Fruit fly (Drosophila melanogaster) whole organism, embryonic: ENCODE measurements around the gene CG2681.

Experiments
- ATbp ChIP-seq: fragments of 200-800 bp; sonication (Bioruptor generic); optimal IDR thresholded peaks from 2 replicates; lab custom pipeline; 2017; ENCODE audit warnings: missing biosample characterization, mild to moderate bottlenecking, missing genetic modification characterization, missing genetic modification reagents
- Atf-2 ChIP-seq: fragments of 200-800 bp; sonication (Bioruptor generic); optimal IDR thresholded peaks from 2 replicates; lab custom pipeline; 2016; ENCODE audit warnings: missing biosample characterization, missing genetic modification characterization
- CG10979 ChIP-seq: fragments of 200-800 bp; sonication (Bioruptor generic); optimal IDR thresholded peaks from 2 replicates; lab custom pipeline; 2018; ENCODE audit warnings: missing biosample characterization, mild to moderate bottlenecking, missing genetic modification characterization, moderate library complexity
- CG11504 ChIP-seq: fragments of 200-800 bp; sonication (Bioruptor generic); optimal IDR thresholded peaks from 3 replicates; lab custom pipeline; 2019; ENCODE audit warnings: missing biosample characterization, mild to moderate bottlenecking, missing genetic modification characterization, moderate library complexity
- CG13123 ChIP-seq: fragments of 200-800 bp; sonication (Bioruptor generic); optimal IDR thresholded peaks from 2 replicates; lab custom pipeline; 2016; ENCODE audit warnings: missing biosample characterization, missing genetic modification characterization
- CG13424 ChIP-seq: fragments of 200-800 bp; sonication (Bioruptor generic); optimal IDR thresholded peaks from 2 replicates; lab custom pipeline; 2019; ENCODE audit warnings: missing biosample characterization, mild to moderate bottlenecking, missing genetic modification characterization, moderate library complexity
- CG13894 ChIP-seq: fragments of 200-800 bp; sonication (Bioruptor generic); optimal IDR thresholded peaks from 3 replicates; lab custom pipeline; 2018; ENCODE audit warnings: missing biosample characterization, mild to moderate bottlenecking, missing genetic modification characterization, moderate library complexity
- CG1602 ChIP-seq: fragments of 200-800 bp; sonication (Bioruptor generic); optimal IDR thresholded peaks from 3 replicates; lab custom pipeline; 2016; ENCODE audit warnings: missing biosample characterization, missing genetic modification characterization
- CG16863 ChIP-seq: fragments of 200-800 bp; sonication (Bioruptor generic); optimal IDR thresholded peaks from 3 replicates; lab custom pipeline; 2016; ENCODE audit warnings: missing biosample characterization, missing genetic modification characterization
- CG17385 ChIP-seq: fragments of 200-800 bp; sonication (Bioruptor generic); optimal IDR thresholded peaks from 3 replicates; lab custom pipeline; 2018; ENCODE audit warnings: missing biosample characterization, mild to moderate bottlenecking, missing genetic modification characterization
- CG18619 ChIP-seq: fragments of 200-800 bp; sonication (Bioruptor generic); optimal IDR thresholded peaks from 3 replicates; lab custom pipeline; 2017; ENCODE audit warnings: missing biosample characterization, mild to moderate bottlenecking, missing genetic modification characterization
- CG32767 ChIP-seq: fragments of 200-800 bp; sonication (Bioruptor generic); IDR thresholded peaks from 2 replicates; pipeline ENCODE4 v1.3.6; 2022; ENCODE audit warnings: missing biosample characterization, missing genetic modification characterization
- CG32772 ChIP-seq: fragments of 200-800 bp; sonication (Bioruptor generic); IDR thresholded peaks from 2 replicates; pipeline ENCODE4 v1.3.6; 2022; ENCODE audit warnings: missing biosample characterization, missing genetic modification characterization
- CG3847 ChIP-seq: fragments of 200-800 bp; sonication (Bioruptor generic); IDR thresholded peaks from 2 replicates; pipeline ENCODE4 v1.3.6; 2022; ENCODE audit warnings: missing biosample characterization, missing genetic modification characterization
- CG4328 ChIP-seq: fragments of 200-800 bp; sonication (Bioruptor generic); optimal IDR thresholded peaks from 3 replicates; lab custom pipeline; 2017; ENCODE audit warnings: missing biosample characterization, missing genetic modification reagents, missing genetic modification characterization
- CG4404 ChIP-seq: fragments of 200-800 bp; sonication (Bioruptor generic); IDR thresholded peaks from 2 replicates; pipeline ENCODE4 v1.3.6; 2022; ENCODE audit warnings: missing biosample characterization, missing genetic modification characterization
- CG4707 ChIP-seq: fragments of 200-800 bp; sonication (Bioruptor generic); optimal IDR thresholded peaks from 2 replicates; lab custom pipeline; 2018; ENCODE audit warnings: missing biosample characterization, mild to moderate bottlenecking, missing genetic modification characterization, moderate library complexity
- Dll ChIP-seq: fragments of 200-800 bp; sonication (Bioruptor generic); IDR thresholded peaks from 4 replicates; pipeline ENCODE4 v1.3.6; 2022; ENCODE audit warnings: missing biosample characterization, missing genetic modification characterization; ENCODE audit not compliant: partially characterized antibody
- Doc2 ChIP-seq: fragments of 200-800 bp; sonication (Bioruptor generic); IDR thresholded peaks from 2 replicates; pipeline ENCODE4 v1.3.6; 2022; ENCODE audit warnings: missing biosample characterization, missing genetic modification characterization
- HLH4C ChIP-seq: fragments of 200-800 bp; sonication (Bioruptor generic); IDR thresholded peaks from 3 replicates; pipeline ENCODE4 v1.3.6; 2022; ENCODE audit warnings: missing biosample characterization, missing genetic modification characterization; ENCODE audit not compliant: partially characterized antibody
- Hsf ChIP-seq: fragments of 200-800 bp; sonication (Bioruptor generic); optimal IDR thresholded peaks from 3 replicates; lab custom pipeline; 2016; ENCODE audit warnings: missing biosample characterization, missing genetic modification characterization
- Med ChIP-seq: fragments of 200-800 bp; sonication (Bioruptor generic); peaks from one replicate; lab custom pipeline; 2016; ENCODE audit warnings: missing biosample characterization, missing genetic modification characterization, mild to moderate bottlenecking, inconsistent platforms, moderate library complexity
- Meics ChIP-seq: fragments of 200-800 bp; sonication (Bioruptor generic); optimal IDR thresholded peaks from 2 replicates; lab custom pipeline; 2017; ENCODE audit warnings: missing biosample characterization, mild to moderate bottlenecking, missing genetic modification characterization
- Nf-YA ChIP-seq: fragments of 200-800 bp; sonication (Bioruptor generic); IDR thresholded peaks from 2 replicates; pipeline ENCODE4 v1.3.6; 2022; ENCODE audit warnings: missing biosample characterization, missing genetic modification characterization
- Rfx ChIP-seq: fragments of 200-800 bp; sonication (Bioruptor generic); IDR thresholded peaks from 2 replicates; pipeline ENCODE4 v1.3.6; 2022; ENCODE audit warnings: missing biosample characterization, missing genetic modification characterization
- Sox102F ChIP-seq: fragments of 200-800 bp; sonication (Bioruptor generic); optimal IDR thresholded peaks from 2 replicates; lab custom pipeline; 2018; ENCODE audit warnings: missing biosample characterization, mild to moderate bottlenecking, missing genetic modification characterization, moderate library complexity
- TFAM ChIP-seq: fragments of 200-800 bp; sonication (Bioruptor generic); optimal IDR thresholded peaks from 2 replicates; lab custom pipeline; 2017; ENCODE audit warnings: missing biosample characterization, missing genetic modification characterization, inconsistent platforms
- Xbp1 ChIP-seq: fragments of 200-800 bp; sonication (Bioruptor generic); optimal IDR thresholded peaks from 3 replicates; lab custom pipeline; 2016; ENCODE audit warnings: missing biosample characterization, mild to moderate bottlenecking, missing genetic modification characterization
- abd-A ChIP-seq: fragments of 200-800 bp; sonication (Bioruptor generic); optimal IDR thresholded peaks from 3 replicates; lab custom pipeline; 2019; ENCODE audit warnings: missing biosample characterization, mild to moderate bottlenecking, missing genetic modification characterization, moderate library complexity
- bcd ChIP-seq: fragments of 200-800 bp; sonication (Bioruptor generic); optimal IDR thresholded peaks from 2 replicates; lab custom pipeline; 2017; ENCODE audit warnings: missing biosample characterization, mild to moderate bottlenecking, missing genetic modification characterization
- bowl ChIP-seq: fragments of 200-800 bp; sonication (Bioruptor generic); IDR thresholded peaks from 2 replicates; pipeline ENCODE4 v1.3.6; 2022; ENCODE audit warnings: missing biosample characterization, missing genetic modification characterization
- cas ChIP-seq: fragments of 200-800 bp; sonication (Bioruptor generic); IDR thresholded peaks from 2 replicates; pipeline ENCODE4 v1.3.6; 2022; ENCODE audit warnings: missing biosample characterization, missing genetic modification characterization
- dati ChIP-seq: fragments of 200-800 bp; sonication (Bioruptor generic); IDR thresholded peaks from 2 replicates; pipeline ENCODE4 v1.3.6; 2022; ENCODE audit warnings: missing biosample characterization, missing genetic modification characterization
- dpn ChIP-seq, 2 experiments: fragments of 200-800 bp; sonication (Bioruptor generic); optimal IDR thresholded peaks; 3 replicates each; lab custom pipeline; 2016; ENCODE audit warnings: missing biosample characterization in 2 of 2, missing genetic modification characterization in 2 of 2
- ewg ChIP-seq: fragments of 200-800 bp; sonication (Bioruptor generic); optimal IDR thresholded peaks from 3 replicates; lab custom pipeline; 2017; ENCODE audit warnings: mild to moderate bottlenecking, missing biosample characterization, missing genetic modification reagents, missing genetic modification characterization
- gce ChIP-seq: fragments of 200-800 bp; sonication (Bioruptor generic); IDR thresholded peaks from 3 replicates; pipeline ENCODE4 v1.3.6; 2022; ENCODE audit warnings: missing biosample characterization, missing genetic modification characterization
- gro ChIP-seq: fragments of 200-800 bp; sonication (Bioruptor generic); optimal IDR thresholded peaks from 2 replicates; lab custom pipeline; 2016; ENCODE audit warnings: missing biosample characterization, missing genetic modification characterization
- ham ChIP-seq: fragments of 200-800 bp; sonication (Bioruptor generic); IDR thresholded peaks from 2 replicates; pipeline ENCODE4 v1.3.6; 2022; ENCODE audit warnings: missing biosample characterization, missing genetic modification characterization
- knrl ChIP-seq: fragments of 200-800 bp; sonication (Bioruptor generic); IDR thresholded peaks from 3 replicates; pipeline ENCODE4 v1.3.6; 2022; ENCODE audit warnings: missing biosample characterization, missing genetic modification characterization; ENCODE audit not compliant: partially characterized antibody
- nom ChIP-seq: fragments of 200-800 bp; sonication (Bioruptor generic); optimal IDR thresholded peaks from 2 replicates; lab custom pipeline; 2017; ENCODE audit warnings: missing biosample characterization, missing genetic modification characterization, mild to moderate bottlenecking, moderate library complexity, missing genetic modification reagents
- pita ChIP-seq: fragments of 200-800 bp; sonication (Bioruptor generic); optimal IDR thresholded peaks from 2 replicates; lab custom pipeline; 2017; ENCODE audit warnings: missing biosample characterization, mild to moderate bottlenecking, missing genetic modification characterization
- sens ChIP-seq: fragments of 200-800 bp; sonication (Bioruptor generic); peaks from one replicate; lab custom pipeline; 2016; ENCODE audit warnings: missing biosample characterization, missing genetic modification characterization
- sens-2 ChIP-seq: fragments of 200-800 bp; sonication (Bioruptor generic); IDR thresholded peaks from 2 replicates; pipeline ENCODE4 v1.3.6; 2022; ENCODE audit warnings: missing biosample characterization, missing genetic modification characterization
- sima ChIP-seq: fragments of 200-800 bp; sonication (Bioruptor generic); optimal IDR thresholded peaks from 2 replicates; lab custom pipeline; 2016; ENCODE audit warnings: missing biosample characterization, missing genetic modification characterization
- sisA ChIP-seq: fragments of 200-800 bp; sonication (Bioruptor generic); IDR thresholded peaks from 2 replicates; pipeline ENCODE4 v1.3.6; 2022; ENCODE audit warnings: missing biosample characterization, missing genetic modification characterization
- slbo ChIP-seq: fragments of 200-800 bp; sonication (Bioruptor generic); IDR thresholded peaks from 2 replicates; pipeline ENCODE4 v1.3.6; 2022; ENCODE audit warnings: missing biosample characterization, missing genetic modification characterization
- slp2 ChIP-seq: fragments of 200-800 bp; sonication (Bioruptor generic); optimal IDR thresholded peaks from 2 replicates; lab custom pipeline; 2016; ENCODE audit warnings: missing biosample characterization, missing genetic modification characterization
- sob ChIP-seq: fragments of 200-800 bp; sonication (Bioruptor generic); IDR thresholded peaks from 2 replicates; pipeline ENCODE4 v1.3.6; 2022; ENCODE audit warnings: missing biosample characterization, missing genetic modification characterization
- tin ChIP-seq: fragments of 200-800 bp; sonication (Bioruptor generic); optimal IDR thresholded peaks from 3 replicates; lab custom pipeline; 2016; ENCODE audit warnings: missing biosample characterization, missing genetic modification characterization
- twi ChIP-seq: fragments of 200-800 bp; optimal IDR thresholded peaks from 2 replicates; lab custom pipeline; 2019; ENCODE audit warnings: missing biosample characterization, mild to moderate bottlenecking, missing genetic modification characterization, moderate library complexity
- wek ChIP-seq: fragments of 200-800 bp; sonication (Bioruptor generic); optimal IDR thresholded peaks from 3 replicates; lab custom pipeline; 2018; ENCODE audit warnings: missing biosample characterization, mild to moderate bottlenecking, missing genetic modification characterization, moderate library complexity
- wor ChIP-seq: fragments of 200-800 bp; sonication (Bioruptor generic); IDR thresholded peaks from 2 replicates; pipeline ENCODE4 v1.3.6; 2022; ENCODE audit warnings: missing biosample characterization, missing genetic modification characterization

The CG2681 gene

dm6 chrX:2757400-2757799 lies 48.9 kb downstream of the CG2681 start (continued):
- TF ChIP-seq ham (GFP tag; lab: Robert Waterston, UW) = no peak
- TF ChIP-seq bcd (GFP tag; lab: Kevin White, UChicago) = peak; percentile 23
- no peak for TF ChIP-seq TFAM (GFP tag; lab: Kevin White, UChicago)
- no peak for TF ChIP-seq wor (GFP tag; lab: Robert Waterston, UW)
- no peak for TF ChIP-seq HLH4C
- no peak for TF ChIP-seq sens-2
- TF ChIP-seq Atf-2 (GFP tag; lab: Kevin White, UChicago) = no peak
- no peak for TF ChIP-seq CG1602 (GFP tag; lab: Kevin White, UChicago)
- no peak for TF ChIP-seq dati
- TF ChIP-seq CG10979 (tag; lab: Kevin White, UChicago) = peak; percentile 20
- peak; percentile 49 for TF ChIP-seq CG32772 (GFP tag; lab: Robert Waterston, UW)
- no peak for TF ChIP-seq CG4707
- TF ChIP-seq abd-A (tag; lab: Kevin White, UChicago) = no peak
- no peak for TF ChIP-seq pita (GFP tag; lab: Kevin White, UChicago)
- peak; percentile 45; the same call in 1 of the 2 replicates for TF ChIP-seq sisA (GFP tag; lab: Robert Waterston, UW)
- peak; percentile 52 for TF ChIP-seq Sox102F (GFP tag; lab: Kevin White, UChicago)
- TF ChIP-seq sima (GFP tag; lab: Kevin White, UChicago) = no peak
- no peak for TF ChIP-seq CG18619 (GFP tag; lab: Kevin White, UChicago)
- TF ChIP-seq Doc2 (GFP tag; lab: Robert Waterston, UW) = no peak
- TF ChIP-seq sob = 0 out of 2 replicates have a peak, but pooled peaks have one; percentile 21
- TF ChIP-seq Dll (GFP tag; lab: Robert Waterston, UW) = no peak
- peak; percentile 58 for TF ChIP-seq CG11504 (tag; lab: Kevin White, UChicago)
- no peak for TF ChIP-seq gro (GFP tag; lab: Kevin White, UChicago)
- peak; percentile 45 for TF ChIP-seq slbo (GFP tag; lab: Robert Waterston, UW)
- no peak for TF ChIP-seq cas (GFP tag; lab: Robert Waterston, UW)
- no peak for TF ChIP-seq knrl
- TF ChIP-seq CG13894 = no peak
- peak; percentile 67 for TF ChIP-seq sens (GFP tag; lab: Kevin White, UChicago)
- TF ChIP-seq CG13123 = no peak
- peak; percentile 2 for TF ChIP-seq tin (GFP tag; lab: Kevin White, UChicago)
- no peak for TF ChIP-seq bowl (GFP tag; lab: Robert Waterston, UW)
- peak; percentile 21 for TF ChIP-seq Hsf (GFP tag; lab: Kevin White, UChicago)
- no peak for TF ChIP-seq CG32767 (GFP tag; lab: Robert Waterston, UW)
- no peak for TF ChIP-seq gce (GFP tag; lab: Robert Waterston, UW)
- peak; percentile 10 for TF ChIP-seq CG13424 (tag; lab: Kevin White, UChicago)
- peak; percentile 11 for TF ChIP-seq Meics (GFP tag; lab: Kevin White, UChicago)
- TF ChIP-seq slp2 (GFP tag; lab: Kevin White, UChicago) = no peak
- peak; percentile 8 for TF ChIP-seq ATbp (GFP tag; lab: Kevin White, UChicago)
- no peak; the same call in 1 of the 2 replicates for TF ChIP-seq CG3847 (GFP tag; lab: Robert Waterston, UW)
- peak; percentile 17 for TF ChIP-seq CG17385 (GFP tag; lab: Kevin White, UChicago)
- TF ChIP-seq Rfx (GFP tag; lab: Robert Waterston, UW) = peak; percentile 40
- peak; percentile 83 for TF ChIP-seq Med
- TF ChIP-seq wek (GFP tag; lab: Kevin White, UChicago) = no peak
- no peak for TF ChIP-seq CG16863 (GFP tag; lab: Kevin White, UChicago)
- no peak for TF ChIP-seq nom (GFP tag; lab: Kevin White, UChicago)
- TF ChIP-seq CG4328 = no peak
- no peak for TF ChIP-seq Nf-YA (GFP tag; lab: Robert Waterston, UW)
- peak; percentile 8; the same call in 1 of the 2 replicates for TF ChIP-seq CG4404 (GFP tag; lab: Robert Waterston, UW)
- peak; percentile 5 for TF ChIP-seq ewg (GFP tag; lab: Kevin White, UChicago)
- no peak for TF ChIP-seq twi (tag; lab: Kevin White, UChicago)
- peak; percentile 28 for TF ChIP-seq Xbp1 (GFP tag; lab: Kevin White, UChicago)
- peak in 1 of 2 experiments; percentile 6 for TF ChIP-seq dpn (GFP tag; optimal IDR thresholded peaks at IDR 0.05; lab: Kevin White, UChicago)
